Worm (Caenorhabditis elegans) whole organism, young adult: ENCODE results near the gene srg-3.
A peak's percentile ranks its signal among the peaks of the same experiment; 100 is the strongest.

Experiments
- B0261.1 ChIP-seq: sonication (generic microtip); optimal IDR thresholded peaks from 2 replicates; lab custom pipeline; 2016; ENCODE audit warnings: mild to moderate bottlenecking, missing genetic modification characterization, moderate library complexity, missing compliant biosample characterization
- F23B12.7 ChIP-seq: sonication (generic microtip); optimal IDR thresholded peaks from 2 replicates; lab custom pipeline; 2017; ENCODE audit warnings: missing genetic modification characterization, mild to moderate bottlenecking, missing compliant biosample characterization, antibody characterized with exemption, moderate library complexity; ENCODE audit not compliant: insufficient read depth
- F39B2.1 ChIP-seq: fragments of 200-800 bp; sonication (Bioruptor generic); IDR thresholded peaks from 2 replicates; pipeline ENCODE4 v1.3.6; 2022; ENCODE audit warnings: missing genetic modification reagents, missing genetic modification characterization, missing compliant biosample characterization
- F55B11.4 ChIP-seq: sonication (generic microtip); optimal IDR thresholded peaks from 2 replicates; lab custom pipeline; 2016; ENCODE audit warnings: missing compliant biosample characterization, missing genetic modification characterization, borderline replicate concordance; ENCODE audit not compliant: insufficient read depth
- Y56A3A.18 ChIP-seq: fragments of 200-800 bp; sonication (Bioruptor generic); IDR thresholded peaks from 2 replicates; pipeline ENCODE4 v1.3.6; 2022; ENCODE audit warnings: missing genetic modification reagents, missing genetic modification characterization, missing compliant biosample characterization
- Y67H2A.10 ChIP-seq: fragments of 200-800 bp; sonication (Bioruptor generic); conservative IDR thresholded peaks from 2 replicates; pipeline ENCODE4 v1.3.6; 2022; ENCODE audit warnings: missing genetic modification reagents, missing genetic modification characterization, missing compliant biosample characterization
- Y95B8A.8 ChIP-seq: fragments of 200-800 bp; sonication (Bioruptor generic); IDR thresholded peaks from 2 replicates; pipeline ENCODE4 v1.3.6; 2022; ENCODE audit warnings: missing genetic modification reagents, missing genetic modification characterization, missing compliant biosample characterization
- aptf-2 ChIP-seq: fragments of 200-800 bp; sonication (Bioruptor generic); conservative IDR thresholded peaks from 2 replicates; pipeline ENCODE4 v1.3.6; 2022; ENCODE audit warnings: missing genetic modification reagents, missing genetic modification characterization, missing compliant biosample characterization
- athp-1 ChIP-seq: sonication (generic microtip); optimal IDR thresholded peaks from 2 replicates; lab custom pipeline; 2017; ENCODE audit warnings: mild to moderate bottlenecking, missing genetic modification characterization, missing compliant biosample characterization
- cebp-1 ChIP-seq, 2 experiments: fragments of 200-800 bp in 1 of 2; sonication (Bioruptor generic) in 1 of 2; sonication (generic microtip) in 1 of 2; IDR thresholded peaks in 1 of 2; optimal IDR thresholded peaks in 1 of 2; 2 replicates each; pipeline versions ENCODE4 v1.3.6 to Lab custom; 2017 to 2022; ENCODE audit warnings: missing compliant biosample characterization in 2 of 2, missing genetic modification characterization in 2 of 2, mild to moderate bottlenecking in 1 of 2, missing genetic modification reagents in 1 of 2, moderate library complexity in 1 of 2
- die-1 ChIP-seq: sonication (generic microtip); optimal IDR thresholded peaks from 2 replicates; lab custom pipeline; 2016; ENCODE audit warnings: missing genotype, mild to moderate bottlenecking, missing genetic modification characterization, missing compliant biosample characterization
- dox-1 ChIP-seq: fragments of 200-800 bp; sonication (Bioruptor generic); IDR thresholded peaks from 2 replicates; pipeline ENCODE4 v1.3.6; 2022; ENCODE audit warnings: missing genetic modification reagents, missing genetic modification characterization, missing compliant biosample characterization
- dpl-1 ChIP-seq: fragments of 150-350 bp; optimal IDR thresholded peaks from 2 replicates; lab custom pipeline; 2014; ENCODE audit warnings: missing biosample characterization, missing genetic modification reagents, missing genetic modification characterization
- ekl-4 ChIP-seq: fragments of 200-800 bp; sonication (Bioruptor generic); IDR thresholded peaks from 2 replicates; pipeline ENCODE4 v1.3.6; 2022; ENCODE audit warnings: missing genetic modification reagents, missing genetic modification characterization, missing compliant biosample characterization
- hlh-12 ChIP-seq: sonication (generic microtip); optimal IDR thresholded peaks from 2 replicates; lab custom pipeline; 2016; ENCODE audit warnings: missing genetic modification characterization, missing compliant biosample characterization
- hmg-1.2 ChIP-seq: fragments of 200-800 bp; sonication (Bioruptor generic); IDR thresholded peaks from 2 replicates; pipeline ENCODE4 v1.3.6; 2022; ENCODE audit warnings: missing genetic modification reagents, missing genetic modification characterization, missing compliant biosample characterization
- let-526 ChIP-seq: fragments of 200-800 bp; sonication (Bioruptor generic); IDR thresholded peaks from 2 replicates; pipeline ENCODE4 v1.3.6; 2022; ENCODE audit warnings: missing genetic modification reagents, missing genetic modification characterization, missing compliant biosample characterization
- lin-40 ChIP-seq: sonication (generic microtip); optimal IDR thresholded peaks from 2 replicates; lab custom pipeline; 2016; ENCODE audit warnings: missing genetic modification characterization, mild to moderate bottlenecking, missing compliant biosample characterization, missing genotype, missing genetic modification reagents
- lin-54 ChIP-seq: fragments of 200-800 bp; sonication (Bioruptor generic); optimal IDR thresholded peaks from 2 replicates; lab custom pipeline; 2018; ENCODE audit warnings: mild to moderate bottlenecking, missing genetic modification characterization, missing compliant biosample characterization
- madf-10 ChIP-seq: sonication (generic microtip); optimal IDR thresholded peaks from 2 replicates; lab custom pipeline; 2016; ENCODE audit warnings: mild to moderate bottlenecking, missing genetic modification characterization, missing compliant biosample characterization
- madf-3 ChIP-seq: fragments of 200-800 bp; sonication (Bioruptor generic); IDR thresholded peaks from 2 replicates; pipeline ENCODE4 v1.3.6; 2022; ENCODE audit warnings: missing genetic modification reagents, missing genetic modification characterization, missing compliant biosample characterization
- madf-8 ChIP-seq: fragments of 200-800 bp; sonication (Bioruptor generic); conservative IDR thresholded peaks from 2 replicates; pipeline ENCODE4 v1.3.6; 2022; ENCODE audit warnings: missing genetic modification reagents, missing genetic modification characterization, missing compliant biosample characterization
- mes-4 ChIP-seq: sonication (generic microtip); optimal IDR thresholded peaks from 2 replicates; lab custom pipeline; 2016; ENCODE audit warnings: missing genotype, missing genetic modification characterization, missing compliant biosample characterization
- nfyb-1 ChIP-seq: fragments of 200-800 bp; sonication (Bioruptor generic); IDR thresholded peaks from 2 replicates; pipeline ENCODE4 v1.3.6; 2022; ENCODE audit warnings: missing genetic modification reagents, missing genetic modification characterization, missing compliant biosample characterization
- pha-4 ChIP-seq: fragments of 150-350 bp; sonication (generic microtip); optimal IDR thresholded peaks from 2 replicates; lab custom pipeline; 2014; ENCODE audit warnings: missing biosample characterization, missing genetic modification reagents, missing genetic modification characterization
- rcor-1 ChIP-seq: fragments of 200-800 bp; sonication (Bioruptor generic); IDR thresholded peaks from 2 replicates; pipeline ENCODE4 v1.3.6; 2022; ENCODE audit warnings: missing genetic modification reagents, missing genetic modification characterization, missing compliant biosample characterization
- rec-8 ChIP-seq, 2 experiments: sonication (generic microtip); optimal IDR thresholded peaks; 2 replicates each; lab custom pipeline; 2016; ENCODE audit warnings: mild to moderate bottlenecking in 2 of 2, missing genetic modification characterization in 2 of 2, missing genetic modification reagents in 2 of 2, missing genotype in 2 of 2, missing biosample characterization in 1 of 2, missing compliant biosample characterization in 1 of 2, moderate library complexity in 1 of 2
- sdz-38 ChIP-seq: sonication (generic microtip); optimal IDR thresholded peaks from 2 replicates; lab custom pipeline; 2016; ENCODE audit warnings: missing genotype, missing genetic modification characterization, missing compliant biosample characterization
- snpc-3.4 ChIP-seq: sonication (generic microtip); optimal IDR thresholded peaks from 2 replicates; lab custom pipeline; 2017; ENCODE audit warnings: missing genetic modification characterization, mild to moderate bottlenecking, missing compliant biosample characterization, antibody characterized with exemption, moderate library complexity, missing genotype, missing genetic modification reagents
- tbp1 ChIP-seq: fragments of 200-800 bp; sonication (Bioruptor generic); optimal IDR thresholded peaks from 2 replicates; lab custom pipeline; 2018; ENCODE audit warnings: mild to moderate bottlenecking, missing genetic modification characterization, missing compliant biosample characterization
- tlf-1 ChIP-seq: fragments of 200-800 bp; sonication (Bioruptor generic); optimal IDR thresholded peaks from 2 replicates; lab custom pipeline; 2018; ENCODE audit warnings: mild to moderate bottlenecking, missing genetic modification characterization, missing compliant biosample characterization
- zim-3 ChIP-seq: sonication (generic microtip); optimal IDR thresholded peaks from 2 replicates; lab custom pipeline; 2017; ENCODE audit warnings: mild to moderate bottlenecking, missing genetic modification characterization, moderate library complexity, missing compliant biosample characterization
- ztf-22 ChIP-seq: fragments of 200-800 bp; sonication (Bioruptor generic); optimal IDR thresholded peaks from 2 replicates; lab custom pipeline; 2018; ENCODE audit warnings: mild to moderate bottlenecking, missing genetic modification characterization, moderate library complexity, missing compliant biosample characterization
- ztf-3 ChIP-seq: fragments of 200-800 bp; sonication (Bioruptor generic); optimal IDR thresholded peaks from 2 replicates; lab custom pipeline; 2018; ENCODE audit warnings: mild to moderate bottlenecking, missing genetic modification characterization, missing compliant biosample characterization

The srg-3 gene

DNA sequence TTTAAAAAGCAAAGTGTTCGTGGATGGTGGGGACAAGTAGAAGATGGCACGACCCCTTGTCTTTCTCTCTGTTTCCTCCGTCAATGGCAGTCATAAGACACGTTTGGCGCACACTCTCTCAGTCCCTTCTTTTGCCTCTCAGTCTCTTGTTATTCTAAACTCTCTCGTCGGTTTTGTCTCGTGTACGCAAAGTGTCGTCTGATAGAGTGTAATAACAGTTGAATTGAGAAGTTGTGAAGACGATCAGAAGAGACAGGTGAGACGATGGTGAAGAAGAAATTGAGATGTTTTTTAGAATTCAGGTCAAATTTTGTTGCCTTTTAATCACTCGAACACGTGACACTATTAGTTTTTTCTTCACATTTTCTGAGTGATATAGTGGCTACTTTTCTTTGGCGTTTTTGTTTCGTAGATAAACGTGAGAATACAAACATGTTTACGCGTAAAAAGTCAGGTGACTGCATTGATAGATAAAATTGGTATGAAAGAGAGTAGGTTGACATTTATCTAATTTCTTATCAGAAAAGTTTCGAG is 33.0 kb upstream of the srg-3 start, which contains the start of gene F47D12.9 (continued):
- TF ChIP-seq B0261.1 (tag; lab: Kevin White, UChicago) (no peak), madf-3 (GFP tag; lab: Robert Waterston, UW) (no peak), pha-4 (tag; lab: Kevin White, UChicago) (no peak), madf-8 (no peak), snpc-3.4 (tag; lab: Kevin White, UChicago) (no peak), let-526 (GFP tag; lab: Robert Waterston, UW) (no peak), madf-10 (no peak)

DNA sequence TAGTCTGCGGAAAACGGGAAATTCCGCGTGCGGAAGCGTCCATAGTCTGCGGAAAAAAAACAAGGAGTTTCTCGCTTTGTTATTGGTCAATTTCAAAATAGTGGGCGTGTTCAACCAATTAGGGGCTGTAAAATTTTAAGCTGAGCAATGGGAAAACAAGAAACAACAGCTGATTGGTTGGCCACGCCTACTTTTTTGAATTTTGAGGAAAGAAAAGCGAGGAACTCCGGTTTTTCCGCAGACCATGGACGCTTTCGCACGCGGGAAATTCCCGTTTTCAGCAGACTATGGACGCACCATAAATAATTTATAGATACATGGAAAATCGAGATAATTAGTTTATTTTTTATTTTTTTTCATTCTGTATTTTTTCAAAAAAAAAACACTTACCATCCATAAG is 31.5 kb upstream of the srg-3 start:
- peak; percentile 76 for TF ChIP-seq nfyb-1 (GFP tag; lab: Robert Waterston, UW)

DNA sequence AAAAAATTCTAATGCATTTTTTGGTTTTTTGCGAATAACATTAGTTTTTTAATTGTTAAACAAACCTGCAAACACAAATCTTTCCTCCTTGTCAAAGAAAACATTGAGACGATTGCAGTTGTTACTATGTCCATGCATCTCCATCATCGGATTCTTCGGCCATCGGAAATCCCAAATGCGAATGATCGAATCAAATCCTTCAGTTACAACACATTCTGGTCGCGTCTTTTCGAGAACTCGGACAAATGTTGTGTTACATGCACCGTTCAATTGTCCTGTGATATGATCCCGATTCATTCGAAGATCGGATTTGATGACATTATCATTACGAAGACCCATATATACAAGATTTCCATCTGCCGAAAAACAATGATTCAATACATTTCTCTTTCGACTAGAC is 30.1 kb upstream of the srg-3 start:
- TF ChIP-seq dox-1 (GFP tag; lab: Robert Waterston, UW), result no peak
- no peak for TF ChIP-seq F55B11.4 (tag; lab: Kevin White, UChicago)
- no peak for TF ChIP-seq Y67H2A.10 (GFP tag; lab: Robert Waterston, UW)
- no peak for TF ChIP-seq Y95B8A.8 (GFP tag; lab: Robert Waterston, UW)
- TF ChIP-seq lin-54, result no peak
- no peak for TF ChIP-seq sdz-38 (tag; lab: Kevin White, UChicago)
- no peak for TF ChIP-seq let-526 (GFP tag; lab: Robert Waterston, UW)
- TF ChIP-seq die-1, result no peak
- TF ChIP-seq tbp1 (GFP tag; lab: Kevin White, UChicago), result no peak
- no peak for TF ChIP-seq B0261.1 (tag; lab: Kevin White, UChicago)
- no peak for TF ChIP-seq athp-1 (tag; lab: Kevin White, UChicago)
- TF ChIP-seq cebp-1 (GFP tag; IDR thresholded peaks at IDR 0.05; lab: Robert Waterston, UW), result no peak
- TF ChIP-seq cebp-1 (tag; optimal IDR thresholded peaks at IDR 0.05; lab: Kevin White, UChicago), result no peak
- no peak for TF ChIP-seq ztf-3
- no peak for TF ChIP-seq tlf-1 (GFP tag; lab: Kevin White, UChicago)
- TF ChIP-seq lin-40, result no peak
- TF ChIP-seq mes-4 (tag; lab: Kevin White, UChicago), result no peak

DNA sequence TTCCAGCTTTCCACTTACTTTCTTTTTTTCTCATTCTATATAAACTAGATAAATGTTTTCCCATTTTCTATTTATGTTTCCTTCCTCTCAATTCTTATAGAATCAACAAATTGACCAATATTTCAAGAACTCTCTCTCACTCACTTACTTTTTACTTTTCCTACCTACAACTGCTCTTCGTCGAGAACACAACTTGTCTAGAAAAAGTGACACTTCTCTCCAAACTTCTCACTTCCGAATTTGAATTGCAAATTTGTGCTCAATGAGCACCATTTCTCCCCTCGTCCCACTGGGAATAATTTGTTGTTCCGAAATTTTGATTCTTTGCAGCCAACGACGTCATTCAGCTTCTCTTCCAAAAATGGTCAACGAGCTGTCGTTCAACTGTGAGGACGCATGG is 28.0 kb upstream of the srg-3 start, which contains the start of gene F47D12.3:
Gene F47D12.3, plus strand, starts transcription at position 331 of the 400 bp plus-strand sequence.
- no peak for TF ChIP-seq F55B11.4 (tag; lab: Kevin White, UChicago)
- TF ChIP-seq ztf-22 (GFP tag; lab: Kevin White, UChicago), result no peak
- TF ChIP-seq zim-3, result no peak
- TF ChIP-seq madf-10, result no peak
- TF ChIP-seq dox-1 (GFP tag; lab: Robert Waterston, UW), result no peak
- TF ChIP-seq Y56A3A.18, result no peak
- no peak for TF ChIP-seq aptf-2 (GFP tag; lab: Robert Waterston, UW)
- TF ChIP-seq rec-8 (tag; optimal IDR thresholded peaks at IDR 0.05; lab: Kevin White, UChicago), result no peak
- no peak for TF ChIP-seq ekl-4 (GFP tag; lab: Robert Waterston, UW)
- no peak for TF ChIP-seq dpl-1 (GFP tag; lab: Kevin White, UChicago)

DNA sequence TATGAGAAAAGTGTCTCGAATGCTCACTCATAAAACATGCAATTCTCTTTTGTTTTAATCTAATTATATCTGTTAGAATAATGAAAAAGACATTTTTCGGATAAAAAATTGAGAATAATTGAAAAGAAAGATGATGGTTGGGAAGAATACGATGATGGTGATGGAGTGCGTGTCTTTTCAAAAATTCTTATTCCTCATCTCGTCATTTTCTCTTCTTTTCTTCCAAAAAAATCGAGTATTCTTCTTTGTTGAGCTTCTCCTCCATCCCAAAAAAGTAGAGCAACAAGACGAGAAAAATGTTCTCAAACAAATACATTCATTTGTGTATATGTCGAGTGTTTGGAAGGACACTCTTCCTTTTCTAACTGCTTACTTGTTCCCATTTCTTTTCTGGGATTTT is 27.4 kb upstream of the srg-3 start:
- TF ChIP-seq F23B12.7 (tag; lab: Kevin White, UChicago) (no peak), F39B2.1 (GFP tag; lab: Robert Waterston, UW) (no peak), rcor-1 (GFP tag; lab: Robert Waterston, UW) (no peak), hmg-1.2 (no peak), hlh-12 (no peak)
- TF ChIP-seq, all 124 proteins: peak for 0
